Worm (Caenorhabditis elegans) whole organism, L2 larva: ENCODE results near the gene clec-24.

ENCODE experiments used
- aly-2 ChIP-seq: fragments of 150-350 bp; optimal IDR thresholded peaks from 2 replicates; lab custom pipeline; 2014; ENCODE audit warnings: missing biosample characterization, missing genetic modification characterization
- elt-1 ChIP-seq: fragments of 150-350 bp; optimal IDR thresholded peaks from 2 replicates; lab custom pipeline; 2014; ENCODE audit warnings: missing biosample characterization, missing genetic modification characterization
- mdl-1 ChIP-seq, 2 experiments: fragments of 150-350 bp in 1 of 2; sonication (generic microtip) in 1 of 2; optimal IDR thresholded peaks; 2 replicates each; lab custom pipeline; 2017; ENCODE audit warnings: missing biosample characterization in 2 of 2, missing genetic modification characterization in 2 of 2
- nhr-237 ChIP-seq: fragments of 150-350 bp; optimal IDR thresholded peaks from 2 replicates; lab custom pipeline; 2014; ENCODE audit warnings: missing biosample characterization, missing genetic modification characterization

DNA sequence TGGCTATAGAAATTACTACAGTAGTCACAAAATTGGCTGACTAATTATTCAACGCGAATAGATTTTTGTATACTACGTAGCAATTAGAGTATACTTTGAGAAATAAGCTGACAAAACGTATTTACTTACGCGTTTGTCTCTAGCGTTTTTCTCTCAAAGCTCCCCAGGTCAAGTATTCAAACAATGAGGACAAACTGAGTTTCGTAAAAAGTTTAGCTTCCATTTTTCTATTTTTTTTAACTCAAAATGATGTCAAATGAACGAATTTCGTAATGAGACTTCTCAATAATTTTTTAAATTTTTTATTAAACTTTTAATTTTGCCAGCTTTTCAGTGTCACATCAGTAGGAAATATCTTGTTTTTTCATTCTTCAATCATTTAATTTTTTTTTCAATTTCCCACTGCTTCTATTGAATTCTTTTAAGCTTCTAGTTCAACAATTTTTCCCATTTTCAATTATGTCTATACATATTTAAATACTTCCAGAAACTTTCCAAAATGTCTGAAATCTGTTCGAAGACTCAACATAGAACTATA lies 27.0 kb downstream of the clec-24 start, which contains the start of the genes ifas-2 and fbxa-44:
- TF ChIP-seq mdl-1 (tag; optimal IDR thresholded peaks at IDR 0.05; lab: Kevin White, UChicago) (no peak), aly-2 (tag; lab: Kevin White, UChicago) (no peak), elt-1 (no peak), nhr-237 (tag; lab: Kevin White, UChicago) (no peak)
